Worm (Caenorhabditis elegans): ENCODE data around the gene ZK892.6.

- TF ChIP-seq ztf-29 (GFP tag; IDR thresholded peaks at IDR 0.05) (no peak), klf-2 (GFP tag; conservative IDR thresholded peaks at IDR 0.05) (no peak), flt-1 (GFP tag; IDR thresholded peaks at IDR 0.05) (no peak), med-1 (GFP tag; optimal IDR thresholded peaks at IDR 0.05; ENCODE audit: insufficient read depth) (no peak), ref-1 (GFP tag; conservative IDR thresholded peaks at IDR 0.05) (no peak), T22C8.4 (GFP tag; IDR thresholded peaks at IDR 0.05) (no peak)
These were observed 49.1 kb upstream of the ZK892.6 start for ce11 chrII:10029044-10029443.
